Fruit fly (Drosophila melanogaster): ENCODE results near the gene Ugt36A1.

Gene Ugt36A1

dm6 chr2L:3631262-3632046 lies 12.6 kb downstream of the Ugt36A1 start:
- TF ChIP-seq sens-2 (GFP tag; IDR thresholded peaks at IDR 0.05) (no peak), twi (tag; optimal IDR thresholded peaks at IDR 0.05) (peak; percentile 84), CG4854 (GFP tag; optimal IDR thresholded peaks at IDR 0.05) (no peak), NfI (GFP tag; optimal IDR thresholded peaks at IDR 0.05) (no peak), Blimp-1 (GFP tag; optimal IDR thresholded peaks at IDR 0.05) (peak; percentile 54), CG31388 (GFP tag; optimal IDR thresholded peaks at IDR 0.05) (no peak), Elba2 (GFP tag; optimal IDR thresholded peaks at IDR 0.05) (no peak), CG4360 (GFP tag; IDR thresholded peaks at IDR 0.05) (peak; percentile 53), Pdp1 (GFP tag; optimal IDR thresholded peaks at IDR 0.05) (peak in 1 of 2 experiments; percentile 68), CG13296 (GFP tag; optimal IDR thresholded peaks at IDR 0.05) (no peak)

- TF ChIP-seq ab (GFP tag; optimal IDR thresholded peaks at IDR 0.05) (peak; percentile 93), nerfin-2 (GFP tag; IDR thresholded peaks at IDR 0.05; ENCODE audit: partially characterized antibody) (no peak), Sox100B (GFP tag; optimal IDR thresholded peaks at IDR 0.05) (peak; percentile 90), CG16815 (GFP tag; optimal IDR thresholded peaks at IDR 0.05) (peak; percentile 88), CG14667 (GFP tag; IDR thresholded peaks at IDR 0.05) (peak; percentile 97), Blimp-1 (GFP tag; optimal IDR thresholded peaks at IDR 0.05) (peak; percentile 98), ci (GFP tag; IDR thresholded peaks at IDR 0.05) (peak; percentile 97), CG8359 (GFP tag; optimal IDR thresholded peaks at IDR 0.05; ENCODE audit: borderline replicate concordance) (peak; percentile 96), Oli (tag; optimal IDR thresholded peaks at IDR 0.05) (peak; percentile 95), CG2875 (GFP tag; optimal IDR thresholded peaks at IDR 0.05) (peak; percentile 90), zen (tag; optimal IDR thresholded peaks at IDR 0.05) (peak; percentile 100), tio (GFP tag; optimal IDR thresholded peaks at IDR 0.05) (peak; percentile 93), CG13894 (tag; optimal IDR thresholded peaks at IDR 0.05) (peak; percentile 96), CG11247 (GFP tag; IDR thresholded peaks at IDR 0.05) (peak; percentile 89), CG14710 (tag; optimal IDR thresholded peaks at IDR 0.05) (peak; percentile 98), p53 (GFP tag; optimal IDR thresholded peaks at IDR 0.05) (peak; percentile 82), Antp (GFP tag; optimal IDR thresholded peaks at IDR 0.05) (peak; percentile 94), emc (GFP tag; optimal IDR thresholded peaks at IDR 0.05) (peak; percentile 69), gt (GFP tag; IDR thresholded peaks at IDR 0.05) (peak; percentile 92), CG3726 (GFP tag; IDR thresholded peaks at IDR 0.05) (peak; percentile 97), cas (GFP tag; IDR thresholded peaks at IDR 0.05) (peak; percentile 90), Dll (GFP tag; IDR thresholded peaks at IDR 0.05; ENCODE audit: partially characterized antibody) (0 out of 4 replicates have a peak, but pooled peaks have one; percentile 26), CG6765 (GFP tag; optimal IDR thresholded peaks at IDR 0.05) (peak; percentile 98), CG2889 (GFP tag; IDR thresholded peaks at IDR 0.05) (peak; percentile 90), CG18011 (GFP tag; optimal IDR thresholded peaks at IDR 0.05) (peak; percentile 72), corto (GFP tag; optimal IDR thresholded peaks at IDR 0.05) (peak; percentile 91), CG10543 (GFP tag; optimal IDR thresholded peaks at IDR 0.05) (peak; percentile 93), knrl (GFP tag; IDR thresholded peaks at IDR 0.05; ENCODE audit: partially characterized antibody) (no peak), CG8281 (tag; optimal IDR thresholded peaks at IDR 0.05) (peak; percentile 91), CG10274 (GFP tag; optimal IDR thresholded peaks at IDR 0.05) (peak; percentile 99), nmo (GFP tag; optimal IDR thresholded peaks at IDR 0.05) (peak; percentile 94), CG1024 (GFP tag; IDR thresholded peaks at IDR 0.05) (peak; percentile 86), CG9817 (tag; optimal IDR thresholded peaks at IDR 0.05) (peak; percentile 89), wdn (GFP tag; IDR thresholded peaks at IDR 0.05) (peak; percentile 90), stwl (tag; optimal IDR thresholded peaks at IDR 0.05) (peak; percentile 88), gem (tag; optimal IDR thresholded peaks at IDR 0.05) (peak; percentile 97)
Measured at dm6 chr2L:3632047-3632880, 13.4 kb downstream of the Ugt36A1 start.
